Worm (Caenorhabditis elegans): Measurements from ENCODE around the gene cgt-1.

DNA sequence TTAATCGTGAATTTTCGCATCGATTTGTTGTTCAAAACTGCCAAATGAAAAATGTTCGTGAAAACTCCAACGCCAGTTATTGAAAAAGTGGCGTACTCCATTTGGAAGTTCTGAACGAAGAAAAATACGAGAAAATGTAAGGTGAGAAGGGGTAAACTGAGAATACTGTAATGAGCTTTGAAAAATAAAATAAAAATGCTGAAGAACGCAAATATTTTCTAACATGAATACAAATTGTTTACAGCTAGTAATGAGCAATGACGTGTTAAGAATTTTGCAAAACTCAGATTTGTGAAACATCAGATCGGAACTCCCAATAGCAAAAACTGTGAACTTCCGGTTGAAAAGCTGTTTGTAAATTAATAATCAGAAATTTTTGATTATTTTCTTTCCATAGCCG, 43.7 kb upstream of the cgt-1 start, which contains the start of gene srw-26:
- TF ChIP-seq elt-3 (tag; optimal IDR thresholded peaks at IDR 0.05) (no peak), nhr-237 (tag; optimal IDR thresholded peaks at IDR 0.05) (no peak), nhr-76 (tag; optimal IDR thresholded peaks at IDR 0.05) (no peak)
